Fruit fly (Drosophila melanogaster): ENCODE measurements around the gene Ost48.

Gene Ost48

dm6 chrX:9152127-9152598 lies 6.2 kb downstream of the Ost48 start (continued):
- TF ChIP-seq ci (GFP tag; IDR thresholded peaks at IDR 0.05) (peak; percentile 73; the same call in 2 of the 3 replicates), CG14014 (GFP tag; IDR thresholded peaks at IDR 0.05) (peak; percentile 59; the same call in 1 of the 2 replicates), br (optimal IDR thresholded peaks at IDR 0.05) (no peak), wor (GFP tag; IDR thresholded peaks at IDR 0.05) (no peak), CG2129 (GFP tag; IDR thresholded peaks at IDR 0.05; ENCODE audit: partially characterized antibody) (no peak), insv (GFP tag; optimal IDR thresholded peaks at IDR 0.05) (peak in 1 of 2 experiments; percentile 7), unpg (GFP tag; optimal IDR thresholded peaks at IDR 0.05) (peak; percentile 22), CG15601 (tag; optimal IDR thresholded peaks at IDR 0.05) (peak; percentile 24), pzg (GFP tag; optimal IDR thresholded peaks at IDR 0.05) (peak; percentile 10), Gug (GFP tag; IDR thresholded peaks at IDR 0.05) (no peak), H15 (GFP tag; IDR thresholded peaks at IDR 0.05) (no peak), HHEX (GFP tag; optimal IDR thresholded peaks at IDR 0.05) (peak; percentile 3), cg (GFP tag; optimal IDR thresholded peaks at IDR 0.05) (peak; percentile 92), ind (GFP tag; optimal IDR thresholded peaks at IDR 0.05) (peak; percentile 22), Sry-δ (GFP tag; optimal IDR thresholded peaks at IDR 0.05) (peak; percentile 7), prd (optimal IDR thresholded peaks at IDR 0.05) (no peak), prd (GFP tag; IDR thresholded peaks at IDR 0.05) (0 out of 3 replicates have a peak, but pooled peaks have one; percentile 39), BEAF-32 (GFP tag; optimal IDR thresholded peaks at IDR 0.05) (peak; percentile 5), CG17328 (GFP tag; IDR thresholded peaks at IDR 0.05) (0 out of 2 replicates have a peak, but pooled peaks have one; percentile 11), kay (GFP tag; optimal IDR thresholded peaks at IDR 0.05) (no peak), HLH4C (GFP tag; IDR thresholded peaks at IDR 0.05; ENCODE audit: partially characterized antibody) (0 out of 3 replicates have a peak, but pooled peaks have one; percentile 29), CG34376 (GFP tag; optimal IDR thresholded peaks at IDR 0.05) (peak; percentile 59), CG3281 (GFP tag; optimal IDR thresholded peaks at IDR 0.05) (peak; percentile 53), her (GFP tag; optimal IDR thresholded peaks at IDR 0.05) (peak; percentile 29), Bteb2 (GFP tag; optimal IDR thresholded peaks at IDR 0.05) (peak; percentile 17), CG5180 (GFP tag; optimal IDR thresholded peaks at IDR 0.05) (peak; percentile 36), CG1233 (GFP tag; optimal IDR thresholded peaks at IDR 0.05) (no peak), CG15011 (GFP tag; optimal IDR thresholded peaks at IDR 0.05) (no peak), peb (GFP tag; IDR thresholded peaks at IDR 0.05) (no peak), Drgx (GFP tag; IDR thresholded peaks at IDR 0.05) (peak; percentile 68), CoRest (tag; optimal IDR thresholded peaks at IDR 0.05) (peak; percentile 30), CG31441 (GFP tag; IDR thresholded peaks at IDR 0.05) (0 out of 2 replicates have a peak, but pooled peaks have one; percentile 14), Med (GFP tag) (peak; percentile 81), CG17186 (GFP tag; optimal IDR thresholded peaks at IDR 0.05) (peak; percentile 33), CG7745 (tag; optimal IDR thresholded peaks at IDR 0.05) (no peak), scrt (GFP tag; optimal IDR thresholded peaks at IDR 0.05) (peak; percentile 12), CHES-1-like (GFP tag; optimal IDR thresholded peaks at IDR 0.05) (peak; percentile 38), CG10267 (tag; optimal IDR thresholded peaks at IDR 0.05) (peak; percentile 24), CrebB (tag; optimal IDR thresholded peaks at IDR 0.05) (peak; percentile 12), bab2 (GFP tag; optimal IDR thresholded peaks at IDR 0.05) (no peak), NfI (GFP tag; optimal IDR thresholded peaks at IDR 0.05) (peak; percentile 19), vvl (GFP tag; IDR thresholded peaks at IDR 0.05) (peak; percentile 76), sd (tag; optimal IDR thresholded peaks at IDR 0.05) (peak; percentile 4), Nf-YA (GFP tag; IDR thresholded peaks at IDR 0.05) (0 out of 2 replicates have a peak, but pooled peaks have one; percentile 8), CkIIα-i1 (GFP tag; IDR thresholded peaks at IDR 0.05) (no peak), CG18599 (GFP tag; optimal IDR thresholded peaks at IDR 0.05) (no peak), CG2116 (GFP tag; optimal IDR thresholded peaks at IDR 0.05) (peak; percentile 27), grau (tag; optimal IDR thresholded peaks at IDR 0.05) (peak; percentile 44), CG3726 (GFP tag; IDR thresholded peaks at IDR 0.05) (no peak), crp (GFP tag; optimal IDR thresholded peaks at IDR 0.05) (no peak)
